Worm (Caenorhabditis elegans) whole organism, late embryonic: ENCODE data around the gene sucl-1.

Source experiments
- ama-1 ChIP-seq: fragments of 150-350 bp; optimal IDR thresholded peaks from 2 replicates; lab custom pipeline; 2014
- ceh-2 ChIP-seq: sonication (generic microtip); optimal IDR thresholded peaks from 2 replicates; lab custom pipeline; 2016; ENCODE audit warnings: missing genotype, missing genetic modification characterization, missing compliant biosample characterization
- ceh-30 ChIP-seq: fragments of 150-350 bp; optimal IDR thresholded peaks from 2 replicates; lab custom pipeline; 2014; ENCODE audit warnings: missing biosample characterization, missing genetic modification characterization
- ceh-34 ChIP-seq: sonication (generic microtip); optimal IDR thresholded peaks from 2 replicates; lab custom pipeline; 2016; ENCODE audit warnings: mild to moderate bottlenecking, missing genetic modification characterization, missing compliant biosample characterization
- ceh-9 ChIP-seq: sonication (generic microtip); optimal IDR thresholded peaks from 2 replicates; lab custom pipeline; 2016; ENCODE audit warnings: mild to moderate bottlenecking, missing genetic modification characterization, inconsistent platforms, missing compliant biosample characterization
- elt-2 ChIP-seq: sonication (generic microtip); optimal IDR thresholded peaks from 2 replicates; lab custom pipeline; 2016; ENCODE audit warnings: missing genetic modification reagents, missing genetic modification characterization, missing compliant biosample characterization
- gmeb-2 ChIP-seq: sonication (generic microtip); optimal IDR thresholded peaks from 2 replicates; lab custom pipeline; 2016; ENCODE audit warnings: missing genetic modification characterization, inconsistent platforms, missing compliant biosample characterization
- nhr-11 ChIP-seq: fragments of 150-350 bp; optimal IDR thresholded peaks from 2 replicates; lab custom pipeline; 2014; ENCODE audit warnings: missing biosample characterization, missing genetic modification characterization
- pax-1 ChIP-seq: fragments of 150-350 bp; optimal IDR thresholded peaks from 2 replicates; lab custom pipeline; 2014; ENCODE audit warnings: missing biosample characterization, missing genetic modification characterization
- pha-4 ChIP-seq: fragments of 150-350 bp; optimal IDR thresholded peaks from 2 replicates; lab custom pipeline; 2018; ENCODE audit warnings: missing biosample characterization, missing genetic modification reagents, missing genetic modification characterization
- tbx-7 ChIP-seq: sonication (generic microtip); optimal IDR thresholded peaks from 2 replicates; lab custom pipeline; 2016; ENCODE audit warnings: missing genotype, missing genetic modification characterization, missing compliant biosample characterization

- TF ChIP-seq tbx-7 (tag; lab: Kevin White, UChicago) (no peak), elt-2 (no peak), nhr-11 (tag; lab: Kevin White, UChicago) (no peak), ama-1 (lab: Kevin White, UChicago) (no peak), ceh-34 (tag; lab: Kevin White, UChicago) (no peak), pha-4 (no peak), ceh-30 (tag; lab: Kevin White, UChicago) (no peak), gmeb-2 (tag; lab: Kevin White, UChicago) (no peak), ceh-2 (tag; lab: Kevin White, UChicago) (no peak), ceh-9 (no peak), pax-1 (no peak)
Observed at ce11 chrX:14736955-14737621, 16.7 kb upstream of the sucl-1 start.
